Worm (Caenorhabditis elegans): ENCODE measurements around the gene col-157.
"Not testable (repeated sequence)": the region's sequence is repeated elsewhere in the genome, so short reads cannot be mapped to it uniquely, and the experiment has no call there.

DNA sequence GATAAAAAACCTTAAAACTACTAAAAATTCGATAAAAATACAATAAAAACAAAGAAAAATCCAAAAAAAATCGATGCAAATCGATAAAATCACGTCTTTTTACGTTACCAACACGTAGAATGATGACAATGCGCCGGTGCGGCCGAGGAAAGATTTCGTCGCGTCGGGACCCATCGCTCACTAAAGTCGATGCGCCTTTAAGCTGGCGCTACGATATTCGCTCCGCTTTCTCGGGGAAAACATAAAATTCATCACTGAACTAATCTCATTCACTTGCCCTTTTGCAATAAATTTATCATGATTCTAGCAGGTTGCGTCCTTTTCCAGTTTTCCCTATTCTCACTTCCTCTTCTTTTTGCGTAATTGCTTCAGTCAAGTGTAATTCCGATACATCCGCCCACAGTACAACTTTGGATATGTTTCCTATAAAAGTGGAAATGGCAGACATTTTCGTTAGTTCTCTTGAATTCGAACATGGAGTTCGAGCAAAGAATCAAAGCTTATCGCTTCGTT, at the start of gene col-157:
- TF ChIP-seq ces-1 (GFP tag; optimal IDR thresholded peaks at IDR 0.05); ham-2 (GFP tag; optimal IDR thresholded peaks at IDR 0.05); lsy-2 (tag; optimal IDR thresholded peaks at IDR 0.05); drap-1 (GFP tag; optimal IDR thresholded peaks at IDR 0.05); nhr-237 (tag; optimal IDR thresholded peaks at IDR 0.05); unc-62 (GFP tag; optimal IDR thresholded peaks at IDR 0.05); pha-4 (tag; optimal IDR thresholded peaks at IDR 0.05); hlh-1 (tag; optimal IDR thresholded peaks at IDR 0.05); blmp-1 (tag; optimal IDR thresholded peaks at IDR 0.05); ztf-11 (tag; optimal IDR thresholded peaks at IDR 0.05); nhr-2 (tag; optimal IDR thresholded peaks at IDR 0.05): not testable (repeated sequence)
